Worm (Caenorhabditis elegans) whole organism, early embryonic: ENCODE results near the gene sri-9.

ENCODE experiments used
- B0310.2 ChIP-seq: sonication (generic microtip); optimal IDR thresholded peaks from 2 replicates; lab custom pipeline; 2016; ENCODE audit warnings: mild to moderate bottlenecking, missing genetic modification characterization, missing compliant biosample characterization
- F13C5.2 ChIP-seq: sonication (generic microtip); optimal IDR thresholded peaks from 2 replicates; lab custom pipeline; 2017; ENCODE audit warnings: mild to moderate bottlenecking, missing genetic modification characterization, inconsistent platforms, missing compliant biosample characterization
- aly-1 ChIP-seq: sonication (generic microtip); optimal IDR thresholded peaks from 2 replicates; lab custom pipeline; 2016; ENCODE audit warnings: missing genetic modification characterization, missing compliant biosample characterization
- ama-1 ChIP-seq: fragments of 150-350 bp; optimal IDR thresholded peaks from 2 replicates; lab custom pipeline; 2014
- ceh-13 ChIP-seq: fragments of 200-800 bp; sonication (Bioruptor generic); optimal IDR thresholded peaks from 2 replicates; lab custom pipeline; 2018; ENCODE audit warnings: mild to moderate bottlenecking, missing genetic modification characterization, missing compliant biosample characterization
- ceh-36 ChIP-seq: sonication (generic microtip); optimal IDR thresholded peaks from 2 replicates; lab custom pipeline; 2016; ENCODE audit warnings: missing genetic modification characterization, inconsistent platforms, missing compliant biosample characterization
- ets-7 ChIP-seq: sonication (generic microtip); optimal IDR thresholded peaks from 2 replicates; lab custom pipeline; 2016; ENCODE audit warnings: missing genotype, missing genetic modification characterization, missing compliant biosample characterization
- flt-1 ChIP-seq: fragments of 200-800 bp; sonication (Bioruptor generic); IDR thresholded peaks from 2 replicates; pipeline ENCODE4 v1.3.6; 2022; ENCODE audit warnings: missing genetic modification characterization, missing compliant biosample characterization
- hmbx-1 ChIP-seq: sonication (generic microtip); optimal IDR thresholded peaks from 2 replicates; lab custom pipeline; 2016; ENCODE audit warnings: mild to moderate bottlenecking, missing genetic modification characterization, missing compliant biosample characterization
- hmg-4 ChIP-seq: fragments of 200-800 bp; sonication (Bioruptor generic); optimal IDR thresholded peaks from 2 replicates; lab custom pipeline; 2018; ENCODE audit warnings: mild to moderate bottlenecking, missing genetic modification characterization, missing compliant biosample characterization
- hnd-1 ChIP-seq: sonication (generic microtip); optimal IDR thresholded peaks from 2 replicates; lab custom pipeline; 2016; ENCODE audit warnings: missing genetic modification characterization, missing compliant biosample characterization
- pes-1 ChIP-seq: fragments of 200-800 bp; sonication (Bioruptor generic); IDR thresholded peaks from 2 replicates; pipeline ENCODE4 v1.3.6; 2022; ENCODE audit warnings: missing genetic modification reagents, missing genetic modification characterization, missing compliant biosample characterization
- scrt-1 ChIP-seq: fragments of 200-800 bp; sonication (Bioruptor generic); IDR thresholded peaks from 2 replicates; pipeline ENCODE4 v1.3.6; 2022; ENCODE audit warnings: missing genetic modification characterization, missing compliant biosample characterization
- sea-1 ChIP-seq: fragments of 200-800 bp; sonication (Bioruptor generic); conservative IDR thresholded peaks from 2 replicates; pipeline ENCODE4 v1.3.6; 2022; ENCODE audit warnings: missing genetic modification characterization, missing compliant biosample characterization
- tbx-11 ChIP-seq: fragments of 200-800 bp; sonication (Bioruptor generic); IDR thresholded peaks from 2 replicates; pipeline ENCODE4 v1.3.6; 2022; ENCODE audit warnings: missing genetic modification characterization, missing compliant biosample characterization
- tbx-37 ChIP-seq: fragments of 200-800 bp; sonication (Bioruptor generic); conservative IDR thresholded peaks from 2 replicates; pipeline ENCODE4 v1.3.6; 2022; ENCODE audit warnings: missing genetic modification reagents, missing genetic modification characterization, missing compliant biosample characterization
- tra-4 ChIP-seq: sonication (generic microtip); optimal IDR thresholded peaks from 2 replicates; lab custom pipeline; 2017; ENCODE audit warnings: missing genetic modification characterization, missing compliant biosample characterization

Gene sri-9

ce11 chrV:17016787-17017186 lies 15.5 kb downstream of the sri-9 start, which contains the start of gene srh-97:
Gene srh-97, plus strand, starts transcription at chrV:17017087.
- TF ChIP-seq hmbx-1: no peak
- TF ChIP-seq scrt-1 (GFP tag; lab: Robert Waterston, UW): no peak
- no peak for TF ChIP-seq hmg-4 (GFP tag; lab: Kevin White, UChicago)
- TF ChIP-seq flt-1 (GFP tag; lab: Robert Waterston, UW): no peak
- no peak for TF ChIP-seq sea-1 (GFP tag; lab: Robert Waterston, UW)
- TF ChIP-seq ama-1 (lab: Kevin White, UChicago): no peak
- TF ChIP-seq ceh-36 (tag; lab: Kevin White, UChicago): no peak
- no peak for TF ChIP-seq tbx-11 (GFP tag; lab: Robert Waterston, UW)
- no peak for TF ChIP-seq hnd-1 (tag; lab: Kevin White, UChicago)
- TF ChIP-seq tbx-37 (GFP tag; lab: Robert Waterston, UW): no peak

- TF ChIP-seq flt-1 (GFP tag; lab: Robert Waterston, UW) (no peak), ceh-13 (GFP tag; lab: Kevin White, UChicago) (no peak), tbx-11 (GFP tag; lab: Robert Waterston, UW) (no peak), tra-4 (no peak), F13C5.2 (tag; lab: Kevin White, UChicago) (no peak), scrt-1 (GFP tag; lab: Robert Waterston, UW) (no peak), B0310.2 (tag; lab: Kevin White, UChicago) (no peak), ceh-36 (tag; lab: Kevin White, UChicago) (no peak), hmg-4 (GFP tag; lab: Kevin White, UChicago) (no peak), hnd-1 (tag; lab: Kevin White, UChicago) (no peak), ama-1 (lab: Kevin White, UChicago) (no peak)
Measured at ce11 chrV:17019690-17020089, 18.4 kb downstream of the sri-9 start, which contains the start of gene F49H6.17. Gene F49H6.17, plus strand, starts transcription at chrV:17019990.

- TF ChIP-seq flt-1 (GFP tag; lab: Robert Waterston, UW) (no peak), F13C5.2 (tag; lab: Kevin White, UChicago) (no peak), tra-4 (no peak), ets-7 (tag; lab: Kevin White, UChicago) (no peak), ceh-36 (tag; lab: Kevin White, UChicago) (no peak), sea-1 (GFP tag; lab: Robert Waterston, UW) (no peak), B0310.2 (tag; lab: Kevin White, UChicago) (no peak), scrt-1 (GFP tag; lab: Robert Waterston, UW) (no peak), hmbx-1 (no peak), ceh-13 (GFP tag; lab: Kevin White, UChicago) (no peak), tbx-11 (GFP tag; lab: Robert Waterston, UW) (no peak), pes-1 (GFP tag; lab: Robert Waterston, UW) (no peak), ama-1 (lab: Kevin White, UChicago) (no peak), hnd-1 (tag; lab: Kevin White, UChicago) (no peak), aly-1 (tag; lab: Kevin White, UChicago) (no peak), tbx-37 (GFP tag; lab: Robert Waterston, UW) (no peak)
Measured at ce11 chrV:17021361-17021760, 20.1 kb downstream of the sri-9 start, which contains the start of gene F49H6.12. Gene F49H6.12, minus strand, starts transcription at chrV:17021461.

- no peak for TF ChIP-seq tbx-11 (GFP tag; lab: Robert Waterston, UW)
- TF ChIP-seq hmg-4 (GFP tag; lab: Kevin White, UChicago): no peak
- no peak for TF ChIP-seq hnd-1 (tag; lab: Kevin White, UChicago)
- no peak for TF ChIP-seq sea-1 (GFP tag; lab: Robert Waterston, UW)
- TF ChIP-seq hmbx-1: no peak
Measured at ce11 chrV:17022613-17023322, 21.5 kb downstream of the sri-9 start, which contains the start of the genes F49H6.8 and F49H6.5. Gene F49H6.8, minus strand, starts transcription at chrV:17022663. Gene F49H6.5, plus strand, starts transcription at chrV:17023241.

ce11 chrV:17026289-17026688 lies 25.0 kb downstream of the sri-9 start, which contains the start of gene F49H6.15:
Gene F49H6.15, minus strand, starts transcription at chrV:17026389.
- TF ChIP-seq F13C5.2 (tag; lab: Kevin White, UChicago): no peak
- no peak for TF ChIP-seq tra-4
- no peak for TF ChIP-seq flt-1 (GFP tag; lab: Robert Waterston, UW)
- TF ChIP-seq pes-1 (GFP tag; lab: Robert Waterston, UW): no peak
- TF ChIP-seq tbx-37 (GFP tag; lab: Robert Waterston, UW): no peak
- no peak for TF ChIP-seq ama-1 (lab: Kevin White, UChicago)
- no peak for TF ChIP-seq scrt-1 (GFP tag; lab: Robert Waterston, UW)
- no peak for TF ChIP-seq hmg-4 (GFP tag; lab: Kevin White, UChicago)
- TF ChIP-seq aly-1 (tag; lab: Kevin White, UChicago): no peak
- no peak for TF ChIP-seq B0310.2 (tag; lab: Kevin White, UChicago)
- TF ChIP-seq hnd-1 (tag; lab: Kevin White, UChicago): no peak
- TF ChIP-seq ceh-36 (tag; lab: Kevin White, UChicago): no peak
- TF ChIP-seq tbx-11 (GFP tag; lab: Robert Waterston, UW): no peak
- TF ChIP-seq hmbx-1: no peak
- no peak for TF ChIP-seq ets-7 (tag; lab: Kevin White, UChicago)
- TF ChIP-seq ceh-13 (GFP tag; lab: Kevin White, UChicago): no peak
- no peak for TF ChIP-seq sea-1 (GFP tag; lab: Robert Waterston, UW)

- TF ChIP-seq hnd-1 (tag; lab: Kevin White, UChicago): no peak
- no peak for TF ChIP-seq tbx-11 (GFP tag; lab: Robert Waterston, UW)
- no peak for TF ChIP-seq ceh-36 (tag; lab: Kevin White, UChicago)
Measured at ce11 chrV:17030430-17030829, 29.2 kb downstream of the sri-9 start.

- no peak for TF ChIP-seq flt-1 (GFP tag; lab: Robert Waterston, UW)
Measured at ce11 chrV:17035850-17036249, 34.6 kb downstream of the sri-9 start, which contains the start of gene srz-94. Gene srz-94, minus strand, starts transcription at chrV:17035950.
